Fruit fly (Drosophila melanogaster) whole organism, embryonic: ENCODE measurements around the gene Gem2.

Experiments used
- CG17359 ChIP-seq: fragments of 200-800 bp; sonication (Bioruptor generic); optimal IDR thresholded peaks from 3 replicates; lab custom pipeline; 2018; ENCODE audit warnings: missing biosample characterization, mild to moderate bottlenecking, missing genetic modification characterization, moderate library complexity
- Hr39 ChIP-seq: fragments of >200 bp; optimal IDR thresholded peaks from 2 replicates; lab custom pipeline; 2017
- psq ChIP-seq: fragments of 200-800 bp; sonication (Bioruptor generic); optimal IDR thresholded peaks from 2 replicates; lab custom pipeline; 2017; ENCODE audit warnings: missing biosample characterization, missing genetic modification characterization
- salm ChIP-seq: fragments of 200-800 bp; sonication (Bioruptor generic); optimal IDR thresholded peaks from 2 replicates; lab custom pipeline; 2018; ENCODE audit warnings: missing biosample characterization, mild to moderate bottlenecking, missing genetic modification characterization

DNA sequence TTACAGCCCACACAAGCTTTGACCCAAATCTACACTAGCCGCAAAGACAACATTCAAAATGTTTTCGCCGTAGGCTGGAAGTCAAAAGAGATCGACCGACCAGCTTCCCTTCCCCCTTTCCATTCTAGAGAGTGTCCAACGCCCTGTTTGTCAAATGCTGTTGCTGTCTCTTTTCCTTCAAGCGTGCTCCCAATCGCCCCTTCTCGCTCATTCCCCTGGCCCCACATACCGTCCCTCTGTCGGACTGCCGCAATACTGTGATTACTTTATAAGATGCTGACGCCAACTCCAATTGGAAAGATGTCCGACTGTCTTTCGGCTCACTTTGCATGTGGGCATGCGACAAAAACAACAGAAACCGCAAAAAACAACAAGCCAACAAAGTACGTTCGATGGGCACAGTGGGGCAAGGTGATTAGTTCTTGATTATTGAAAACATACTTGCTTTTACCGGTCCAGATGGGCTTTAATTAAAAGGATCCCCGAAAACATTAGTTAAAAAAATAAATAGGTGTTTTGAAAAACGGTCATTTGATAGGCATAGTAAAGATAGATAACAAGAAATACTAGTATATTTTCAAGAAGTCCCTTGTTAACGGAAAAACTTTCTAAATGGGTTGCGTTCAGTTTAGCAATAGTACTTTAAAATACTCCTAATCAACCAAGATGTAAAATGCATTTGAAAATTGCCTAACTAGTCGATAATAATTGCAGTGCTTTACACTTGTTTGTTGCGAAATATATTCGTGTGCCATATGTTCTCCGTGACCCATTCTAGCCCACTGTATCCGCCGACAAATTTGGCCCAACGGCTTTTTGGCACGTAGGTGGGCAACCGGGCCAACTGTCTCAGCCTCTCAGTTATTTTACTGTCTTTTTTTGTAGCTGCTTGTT lies 20.1 kb downstream of the Gem2 start:
- TF ChIP-seq CG17359 (tag; lab: Kevin White, UChicago) = no peak
- no peak for TF ChIP-seq salm (tag; lab: Kevin White, UChicago)
- no peak for TF ChIP-seq Hr39
- TF ChIP-seq psq (GFP tag; lab: Kevin White, UChicago) = no peak
